Fruit fly (Drosophila melanogaster): Measurements from ENCODE around the gene PDCD-5.

DNA sequence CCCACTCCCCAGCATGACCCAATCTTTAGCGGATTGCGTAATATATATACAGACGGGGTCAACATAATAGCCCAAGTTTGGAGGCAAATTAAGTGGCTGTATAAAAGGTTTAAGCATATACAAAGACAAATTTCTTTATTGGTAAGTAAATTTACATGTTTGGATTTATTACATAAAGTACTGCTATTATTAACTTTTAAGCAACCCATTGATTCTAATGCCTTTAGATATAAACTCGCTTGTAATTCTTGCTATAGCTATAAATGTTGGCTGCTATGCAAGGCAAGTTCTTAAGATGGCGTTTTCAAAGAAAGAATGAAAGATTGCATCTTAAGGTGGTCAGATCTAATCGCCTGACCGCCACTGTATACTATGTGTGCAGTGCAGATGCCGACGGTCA is 29.3 kb downstream of the PDCD-5 start:
- TF ChIP-seq sage (GFP tag; optimal IDR thresholded peaks at IDR 0.05) (no peak), usp (GFP tag; optimal IDR thresholded peaks at IDR 0.05) (no peak), psq (GFP tag; optimal IDR thresholded peaks at IDR 0.05) (peak; percentile 42), h (GFP tag; optimal IDR thresholded peaks at IDR 0.05) (peak; percentile 69), br (GFP tag; optimal IDR thresholded peaks at IDR 0.05) (peak; percentile 5), dmrt93B (GFP tag; optimal IDR thresholded peaks at IDR 0.05) (peak; percentile 37), Dfd (GFP tag; optimal IDR thresholded peaks at IDR 0.05) (no peak), pan (optimal IDR thresholded peaks at IDR 0.05) (no peak), jim (GFP tag; optimal IDR thresholded peaks at IDR 0.05) (no peak)

Measured in whole organism, wandering third instar larva.